Worm (Caenorhabditis elegans): ENCODE results near the gene attf-5.

The attf-5 gene

ce11 chrX:827502-827901 is 39.3 kb downstream of the attf-5 start (continued):
- TF ChIP-seq irx-1 (tag; optimal IDR thresholded peaks at IDR 0.05) (peak; percentile 50), fos-1 (tag; optimal IDR thresholded peaks at IDR 0.05) (peak; percentile 78), lin-14 (GFP tag; optimal IDR thresholded peaks at IDR 0.05) (peak; percentile 93), hlh-17 (GFP tag; optimal IDR thresholded peaks at IDR 0.05; ENCODE audit: borderline replicate concordance) (no peak), lin-35 (GFP tag; optimal IDR thresholded peaks at IDR 0.05) (peak; percentile 51 to 65), nhr-28 (tag; optimal IDR thresholded peaks at IDR 0.05) (no peak), ceh-8 (GFP tag; optimal IDR thresholded peaks at IDR 0.05) (peak; percentile 59), ztf-4 (tag; optimal IDR thresholded peaks at IDR 0.05) (no peak), mdl-1 (tag; optimal IDR thresholded peaks at IDR 0.05) (peak in 1 of 2 experiments; percentile 68), snu-23 (GFP tag; optimal IDR thresholded peaks at IDR 0.05) (peak; percentile 79), nhr-11 (tag; optimal IDR thresholded peaks at IDR 0.05) (peak; percentile 40), sox-4 (tag; optimal IDR thresholded peaks at IDR 0.05) (no peak), lsy-2 (tag; optimal IDR thresholded peaks at IDR 0.05) (peak; percentile 55 to 75)

- TF ChIP-seq fkh-8 (tag; optimal IDR thresholded peaks at IDR 0.05) (no peak), snpc-4 (tag; optimal IDR thresholded peaks at IDR 0.05) (no peak), skn-1 (tag; optimal IDR thresholded peaks at IDR 0.05) (no peak), irx-1 (tag; optimal IDR thresholded peaks at IDR 0.05) (no peak), ceh-8 (GFP tag; optimal IDR thresholded peaks at IDR 0.05) (no peak), egl-27 (tag; optimal IDR thresholded peaks at IDR 0.05) (no peak), F16B12.6 (tag; optimal IDR thresholded peaks at IDR 0.05) (no peak), hlh-17 (GFP tag; optimal IDR thresholded peaks at IDR 0.05; ENCODE audit: borderline replicate concordance) (no peak), nhr-90 (tag; optimal IDR thresholded peaks at IDR 0.05; ENCODE audit: poor library complexity) (no peak), C04F5.9 (tag; optimal IDR thresholded peaks at IDR 0.05) (no peak), nhr-19 (GFP tag; conservative IDR thresholded peaks at IDR 0.05) (no peak), tbx-2 (tag; optimal IDR thresholded peaks at IDR 0.05) (no peak), ets-5 (GFP tag; IDR thresholded peaks at IDR 0.05) (no peak), dsc-1 (tag; optimal IDR thresholded peaks at IDR 0.05) (no peak), lsy-2 (tag; optimal IDR thresholded peaks at IDR 0.05) (no peak)
Measured at ce11 chrX:828603-829002, 40.5 kb downstream of the attf-5 start, which contains the start of gene wdr-54. Gene wdr-54, plus strand, starts transcription at chrX:828903.

ce11 chrX:830185-830584 is 42.0 kb downstream of the attf-5 start:
- TF ChIP-seq mab-9 (GFP tag; IDR thresholded peaks at IDR 0.05) = no peak
- TF ChIP-seq fkh-8 (tag; optimal IDR thresholded peaks at IDR 0.05) = peak; percentile 61
- no peak for TF ChIP-seq nhr-12 (tag; optimal IDR thresholded peaks at IDR 0.05)
- TF ChIP-seq zip-4 (GFP tag; optimal IDR thresholded peaks at IDR 0.05) = no peak
- no peak for TF ChIP-seq nhr-77 (tag; optimal IDR thresholded peaks at IDR 0.05)
- TF ChIP-seq nhr-28 (tag; optimal IDR thresholded peaks at IDR 0.05) = no peak

DNA sequence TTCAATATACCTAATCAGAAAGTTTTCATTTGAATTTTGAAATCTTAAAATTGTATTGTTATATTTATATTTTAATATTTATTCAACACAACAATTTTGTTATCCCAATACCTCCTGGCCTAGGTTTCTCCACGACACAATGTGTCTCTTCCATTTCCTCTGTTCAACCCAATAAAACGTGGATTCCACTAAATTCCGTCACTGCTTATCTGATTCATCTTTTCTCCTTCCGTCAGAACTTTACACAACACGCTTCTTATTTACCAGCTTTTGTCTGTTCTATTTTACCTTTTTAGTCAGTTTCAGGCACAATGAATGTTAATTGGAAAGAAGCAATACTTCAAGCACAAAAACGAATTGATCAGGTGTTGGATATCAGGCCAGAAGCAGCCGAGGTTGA is 46.3 kb downstream of the attf-5 start, which contains the start of gene F39H12.1:
F39H12.1 (plus strand) TSS at position 301 of the 400 bp plus-strand sequence.
- TF ChIP-seq alr-1 (tag; optimal IDR thresholded peaks at IDR 0.05; ENCODE audit: borderline replicate concordance) = no peak
- TF ChIP-seq unc-86 (tag; optimal IDR thresholded peaks at IDR 0.05) = no peak
- TF ChIP-seq lir-3 (tag; optimal IDR thresholded peaks at IDR 0.05; ENCODE audit: poor library complexity) = no peak
- TF ChIP-seq efl-1 (optimal IDR thresholded peaks at IDR 0.05) = no peak
- peak in 1 of 2 experiments; percentile 63 for TF ChIP-seq efl-1 (GFP tag; optimal IDR thresholded peaks at IDR 0.05 in 1 of 2)

- TF ChIP-seq ceh-8 (GFP tag; optimal IDR thresholded peaks at IDR 0.05) = no peak
- TF ChIP-seq snu-23 (GFP tag; optimal IDR thresholded peaks at IDR 0.05) = no peak
- no peak for TF ChIP-seq alr-1 (tag; optimal IDR thresholded peaks at IDR 0.05; ENCODE audit: borderline replicate concordance)
- TF ChIP-seq tbx-2 (tag; optimal IDR thresholded peaks at IDR 0.05) = no peak
- no peak for TF ChIP-seq tlp-1 (tag; optimal IDR thresholded peaks at IDR 0.05)
- no peak for TF ChIP-seq dsc-1 (tag; optimal IDR thresholded peaks at IDR 0.05)
Measured at ce11 chrX:841393-841792, 53.2 kb downstream of the attf-5 start, which contains the start of gene F39H12.3. Gene F39H12.3, minus strand, starts transcription at chrX:841493.

Data from whole organism, L1 larva.